Fruit fly (Drosophila melanogaster): ENCODE measurements around the gene snu.

DNA sequence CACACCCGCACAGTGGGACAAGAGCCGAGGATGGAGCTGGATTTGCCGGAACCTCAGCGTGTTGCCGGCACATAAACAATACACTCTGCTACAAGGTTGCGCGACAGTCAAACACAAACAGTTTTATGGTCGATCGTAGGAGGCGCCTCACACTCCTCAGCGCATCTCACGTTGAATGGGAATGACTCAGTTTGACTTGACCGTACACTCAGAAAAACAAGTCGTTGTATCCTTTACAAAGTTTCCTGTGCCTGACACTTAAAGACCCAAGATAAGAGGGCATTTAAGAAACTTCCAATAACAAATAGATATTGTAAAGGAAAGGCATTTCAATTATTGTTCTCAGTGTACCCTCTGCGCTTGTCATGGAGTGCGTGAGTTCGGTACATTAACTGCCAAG lies 43.1 kb upstream of the snu start:
- no peak for TF ChIP-seq CTCF (optimal IDR thresholded peaks at IDR 0.05)
- no peak for TF ChIP-seq CG8478 (optimal IDR thresholded peaks at IDR 0.05)

Data from S2 (cell line).